Fruit fly (Drosophila melanogaster) Kc167 (cell line): ENCODE measurements around the gene CG34180.

Experiments
- Myc ChIP-seq: fragments of >200 bp; optimal IDR thresholded peaks from 2 replicates; lab custom pipeline; 2017; ENCODE audit warnings: missing external identifiers
- Sin3A ChIP-seq: fragments of >200 bp; optimal IDR thresholded peaks from 2 replicates; lab custom pipeline; 2018; ENCODE audit warnings: missing external identifiers
- h ChIP-seq: fragments of >200 bp; optimal IDR thresholded peaks from 3 replicates; lab custom pipeline; 2018; ENCODE audit warnings: missing external identifiers
- insv ChIP-seq: fragments of >200 bp; optimal IDR thresholded peaks from 3 replicates; lab custom pipeline; 2018; ENCODE audit warnings: missing external identifiers
- psq ChIP-seq: fragments of >200 bp; optimal IDR thresholded peaks from 2 replicates; lab custom pipeline; 2017; ENCODE audit warnings: missing external identifiers
- ttk ChIP-seq: sonication (Bioruptor generic); optimal IDR thresholded peaks from 2 replicates; lab custom pipeline; 2017; ENCODE audit warnings: missing external identifiers

CG34180 gene

dm6 chr2L:6089604-6090198 lies 29.4 kb downstream of the CG34180 start:
- TF ChIP-seq h (lab: Kevin White, UChicago) (no peak), Sin3A (lab: Kevin White, UChicago) (no peak), ttk (lab: Kevin White, UChicago) (no peak), insv (lab: Kevin White, UChicago) (no peak), psq (lab: Kevin White, UChicago) (no peak), Myc (lab: Kevin White, UChicago) (no peak)

dm6 chr2L:6090365-6090764 lies 30.1 kb downstream of the CG34180 start:
- TF ChIP-seq psq (lab: Kevin White, UChicago): no peak
- no peak for TF ChIP-seq h (lab: Kevin White, UChicago)
- no peak for TF ChIP-seq insv (lab: Kevin White, UChicago)
- no peak for TF ChIP-seq Sin3A (lab: Kevin White, UChicago)
- TF ChIP-seq Myc (lab: Kevin White, UChicago): no peak
- no peak for TF ChIP-seq ttk (lab: Kevin White, UChicago)

- no peak for TF ChIP-seq insv (lab: Kevin White, UChicago)
- no peak for TF ChIP-seq psq (lab: Kevin White, UChicago)
- TF ChIP-seq Sin3A (lab: Kevin White, UChicago): no peak
- TF ChIP-seq ttk (lab: Kevin White, UChicago): no peak
- TF ChIP-seq Myc (lab: Kevin White, UChicago): no peak
- no peak for TF ChIP-seq h (lab: Kevin White, UChicago)
Measured at dm6 chr2L:6090786-6091716, 30.7 kb downstream of the CG34180 start, which contains the start of gene CG45075. Gene CG45075 (plus strand): TSS chr2L:6091412.

DNA sequence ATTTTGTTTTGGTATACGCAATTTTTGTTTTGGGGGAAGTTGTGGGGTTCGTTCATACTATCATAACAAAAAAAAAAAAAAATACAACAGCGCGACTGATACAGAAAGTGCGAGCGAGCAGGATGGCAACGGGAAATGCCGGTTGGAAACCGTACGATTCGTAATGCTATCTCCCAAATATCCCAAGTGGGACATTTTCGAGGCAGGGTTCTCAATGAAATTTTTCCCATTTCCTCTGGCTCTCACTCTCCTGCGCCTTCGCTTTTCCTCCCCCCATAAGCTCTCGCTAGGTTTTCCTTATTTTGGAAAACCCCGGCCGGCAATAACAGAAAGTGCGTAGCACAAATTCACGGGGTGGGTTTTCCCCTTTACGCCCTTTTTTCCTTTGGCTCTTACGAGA lies 32.0 kb downstream of the CG34180 start:
- no peak for TF ChIP-seq Myc (lab: Kevin White, UChicago)
- TF ChIP-seq ttk (lab: Kevin White, UChicago): no peak
- no peak for TF ChIP-seq h (lab: Kevin White, UChicago)
- no peak for TF ChIP-seq insv (lab: Kevin White, UChicago)
- no peak for TF ChIP-seq psq (lab: Kevin White, UChicago)
- no peak for TF ChIP-seq Sin3A (lab: Kevin White, UChicago)

dm6 chr2L:6098479-6099269 lies 38.4 kb downstream of the CG34180 start, which contains the start of gene CG9175:
Gene CG9175 (minus strand): TSS chr2L:6098966.
- TF ChIP-seq Myc (lab: Kevin White, UChicago): no peak

- no peak for TF ChIP-seq Myc (lab: Kevin White, UChicago)
- TF ChIP-seq ttk (lab: Kevin White, UChicago): no peak
- TF ChIP-seq h (lab: Kevin White, UChicago): no peak
- no peak for TF ChIP-seq psq (lab: Kevin White, UChicago)
- no peak for TF ChIP-seq Sin3A (lab: Kevin White, UChicago)
- TF ChIP-seq insv (lab: Kevin White, UChicago): no peak
Measured at dm6 chr2L:6099270-6099644, 38.9 kb downstream of the CG34180 start.

DNA sequence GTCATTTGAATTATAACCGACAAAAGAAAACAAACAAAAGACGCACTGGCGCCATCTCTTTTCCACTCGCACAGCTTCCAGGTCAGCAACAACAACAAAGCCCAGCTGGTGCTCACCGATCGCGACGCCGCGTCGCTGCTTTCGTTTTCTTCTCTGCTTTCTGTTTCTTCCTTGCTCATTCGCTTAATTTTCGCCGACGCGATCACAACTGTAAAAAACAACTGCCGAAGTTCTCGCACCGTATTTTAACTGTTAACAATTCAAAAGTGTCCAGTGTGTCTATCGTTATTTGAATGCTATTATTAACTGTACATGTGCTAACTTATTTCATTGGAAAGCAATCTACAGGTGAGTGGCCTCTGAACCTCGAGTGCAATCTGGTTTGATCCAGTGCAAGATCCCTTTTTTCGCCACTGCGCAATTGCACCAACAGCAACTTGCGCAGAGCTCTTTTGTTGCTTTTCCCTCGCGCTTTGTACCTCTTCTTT lies 39.9 kb downstream of the CG34180 start, which contains the start of gene stai:
stai (plus strand) TSS at position 176 of the 488 bp plus-strand sequence.
- TF ChIP-seq h (lab: Kevin White, UChicago): no peak
- no peak for TF ChIP-seq psq (lab: Kevin White, UChicago)
- no peak for TF ChIP-seq insv (lab: Kevin White, UChicago)
- TF ChIP-seq Myc (lab: Kevin White, UChicago): no peak
- no peak for TF ChIP-seq ttk (lab: Kevin White, UChicago)
- TF ChIP-seq Sin3A (lab: Kevin White, UChicago): no peak

DNA sequence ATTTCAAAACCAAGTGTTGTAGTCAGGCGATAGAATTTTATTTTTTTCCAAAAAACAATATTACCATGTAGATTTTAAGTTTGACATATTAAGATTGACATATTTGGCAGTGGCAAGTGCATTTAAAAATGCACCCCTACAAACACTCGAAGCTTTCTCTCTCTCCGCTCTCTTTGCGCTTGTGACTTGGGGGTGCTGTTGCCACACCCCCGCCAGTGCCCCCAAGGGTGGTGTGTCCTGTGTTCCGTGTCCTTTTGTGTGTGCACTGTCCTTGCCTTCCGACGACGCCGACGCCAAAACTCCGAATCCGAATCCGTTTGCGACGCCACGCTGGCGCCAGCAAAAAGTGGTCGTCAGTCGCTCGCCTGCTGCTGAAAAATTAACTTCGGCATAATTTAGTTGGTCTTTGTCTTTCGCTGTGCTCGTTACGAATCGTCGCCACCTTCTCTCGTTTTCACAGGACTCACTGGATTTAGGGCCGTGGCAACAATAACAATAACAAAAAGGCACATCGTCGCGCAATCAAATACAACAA lies 49.1 kb downstream of the CG34180 start:
- TF ChIP-seq h (lab: Kevin White, UChicago) (no peak), Myc (lab: Kevin White, UChicago) (no peak), ttk (lab: Kevin White, UChicago) (no peak), Sin3A (lab: Kevin White, UChicago) (no peak), psq (lab: Kevin White, UChicago) (no peak), insv (lab: Kevin White, UChicago) (no peak)
